Worm (Caenorhabditis elegans) whole organism, mixed stage, embryonic: Measurements from ENCODE around the gene T05G5.5.

ENCODE experiments used
- blmp-1 ChIP-seq: fragments of 150-350 bp; optimal IDR thresholded peaks from 2 replicates; lab custom pipeline; 2014; ENCODE audit warnings: missing biosample characterization, missing genetic modification characterization
- elt-1 ChIP-seq: sonication (generic microtip); optimal IDR thresholded peaks from 2 replicates; lab custom pipeline; 2017; ENCODE audit warnings: missing genetic modification characterization, mild to moderate bottlenecking, missing compliant biosample characterization, antibody characterized with exemption, moderate library complexity, borderline replicate concordance; ENCODE audit not compliant: insufficient read depth
- elt-3 ChIP-seq: fragments of 150-350 bp; optimal IDR thresholded peaks from 2 replicates; lab custom pipeline; 2014; ENCODE audit warnings: missing biosample characterization, missing genetic modification characterization
- mep-1 ChIP-seq: fragments of 150-350 bp; optimal IDR thresholded peaks from 2 replicates; lab custom pipeline; 2017; ENCODE audit warnings: missing biosample characterization, missing genetic modification reagents, missing genetic modification characterization, inconsistent platforms
- nhr-28 ChIP-seq: fragments of 150-350 bp; optimal IDR thresholded peaks from 2 replicates; lab custom pipeline; 2014; ENCODE audit warnings: missing biosample characterization, missing genetic modification characterization
- ztf-11 ChIP-seq: fragments of 150-350 bp; optimal IDR thresholded peaks from 2 replicates; lab custom pipeline; 2014; ENCODE audit warnings: missing biosample characterization, missing genetic modification characterization

ce11 chrIII:9779080-9779479 lies 27.8 kb upstream of the T05G5.5 start:
- TF ChIP-seq nhr-28 (tag; lab: Kevin White, UChicago) (no peak), ztf-11 (tag; lab: Kevin White, UChicago) (no peak), elt-1 (no peak), blmp-1 (tag; lab: Kevin White, UChicago) (no peak), mep-1 (tag; lab: Kevin White, UChicago) (no peak), elt-3 (tag; lab: Kevin White, UChicago) (no peak)
